Worm (Caenorhabditis elegans) whole organism, L4 larva: Measurements from ENCODE around the gene C24A8.5.
A peak's percentile ranks its signal among the peaks of the same experiment; 100 is the strongest.

ENCODE experiments used
- D1046.2 ChIP-seq: fragments of 200-800 bp; sonication (Bioruptor generic); IDR thresholded peaks from 2 replicates; pipeline ENCODE4 v1.3.6; 2022; ENCODE audit warnings: missing genetic modification characterization, missing compliant biosample characterization
- F26F4.8 ChIP-seq: fragments of 200-800 bp; sonication (Bioruptor generic); conservative IDR thresholded peaks from 2 replicates; pipeline ENCODE4 v1.3.6; 2022; ENCODE audit warnings: missing genetic modification characterization, missing compliant biosample characterization
- Y48G9A.11 ChIP-seq: fragments of 200-800 bp; sonication (Bioruptor generic); IDR thresholded peaks from 2 replicates; pipeline ENCODE4 v1.3.6; 2022; ENCODE audit warnings: missing genetic modification reagents, missing genetic modification characterization, missing compliant biosample characterization
- aha-1 ChIP-seq: fragments of 150-350 bp; peaks from one replicate; lab custom pipeline; 2014; ENCODE audit warnings: missing biosample characterization, missing genetic modification characterization
- ceh-20 ChIP-seq: fragments of 200-800 bp; sonication (Bioruptor generic); IDR thresholded peaks from 2 replicates; pipeline ENCODE4 v1.3.6; 2022; ENCODE audit warnings: missing genetic modification reagents, missing genetic modification characterization, missing compliant biosample characterization
- ceh-44 ChIP-seq: fragments of 200-800 bp; sonication (Bioruptor generic); IDR thresholded peaks from 2 replicates; pipeline ENCODE4 v1.3.6; 2022; ENCODE audit warnings: missing genetic modification reagents, missing genetic modification characterization, missing compliant biosample characterization
- cey-2 ChIP-seq: sonication (generic microtip); optimal IDR thresholded peaks from 3 replicates; lab custom pipeline; 2017; ENCODE audit warnings: missing genetic modification characterization, mild to moderate bottlenecking, missing compliant biosample characterization, antibody characterized with exemption, borderline replicate concordance; ENCODE audit not compliant: insufficient read depth
- ctbp-1 ChIP-seq: fragments of 200-800 bp; sonication (Bioruptor generic); IDR thresholded peaks from 2 replicates; pipeline ENCODE4 v1.3.6; 2022; ENCODE audit warnings: missing genetic modification reagents, missing genetic modification characterization, missing compliant biosample characterization
- daf-16 ChIP-seq, 3 experiments: sonication (generic microtip); optimal IDR thresholded peaks; 2 replicates each; lab custom pipeline; 2016 to 2017; ENCODE audit warnings: missing genetic modification characterization in 3 of 3, missing genetic modification reagents in 3 of 3, mild to moderate bottlenecking in 2 of 3, missing compliant biosample characterization in 2 of 3, missing biosample characterization in 1 of 3, moderate library complexity in 1 of 3
- daf-19 ChIP-seq: fragments of 200-800 bp; sonication (Bioruptor generic); conservative IDR thresholded peaks from 2 replicates; pipeline ENCODE4 v1.3.6; 2022; ENCODE audit warnings: missing genetic modification characterization, missing compliant biosample characterization
- dmd-6 ChIP-seq: fragments of 200-800 bp; sonication (Bioruptor generic); IDR thresholded peaks from 2 replicates; pipeline ENCODE4 v1.3.6; 2022; ENCODE audit warnings: missing genetic modification reagents, missing genetic modification characterization, missing compliant biosample characterization
- dpl-1 ChIP-seq: fragments of 150-350 bp; optimal IDR thresholded peaks from 2 replicates; lab custom pipeline; 2014; ENCODE audit warnings: missing biosample characterization, missing genetic modification reagents, missing genetic modification characterization
- dve-1 ChIP-seq: sonication (generic microtip); optimal IDR thresholded peaks from 2 replicates; lab custom pipeline; 2017; ENCODE audit warnings: antibody characterized with exemption, mild to moderate bottlenecking, missing genetic modification characterization, missing compliant biosample characterization; ENCODE audit not compliant: insufficient read depth
- hif-1 ChIP-seq, 2 experiments: sonication (generic microtip); optimal IDR thresholded peaks; 2 replicates each; lab custom pipeline; 2016 to 2017; ENCODE audit warnings: missing compliant biosample characterization in 2 of 2, missing genetic modification characterization in 2 of 2, missing genetic modification reagents in 2 of 2, missing genotype in 2 of 2, mild to moderate bottlenecking in 1 of 2
- hmg-1.1 ChIP-seq: fragments of 200-800 bp; sonication (Bioruptor generic); IDR thresholded peaks from 2 replicates; pipeline ENCODE4 v1.3.6; 2022; ENCODE audit warnings: missing genetic modification reagents, missing genetic modification characterization, missing compliant biosample characterization
- lin-15B ChIP-seq: fragments of 150-350 bp; sonication (generic microtip); optimal IDR thresholded peaks from 3 replicates; lab custom pipeline; 2014; ENCODE audit warnings: missing biosample characterization, missing genetic modification characterization
- lin-29 ChIP-seq: fragments of 200-800 bp; sonication (Bioruptor generic); IDR thresholded peaks from 2 replicates; pipeline ENCODE4 v1.3.6; 2022; ENCODE audit warnings: missing genetic modification reagents, missing genetic modification characterization, missing compliant biosample characterization
- mep-1 ChIP-seq: fragments of 150-350 bp; sonication (generic microtip); optimal IDR thresholded peaks from 3 replicates; lab custom pipeline; 2014; ENCODE audit warnings: missing biosample characterization, missing genetic modification characterization
- mxl-3 ChIP-seq: fragments of 200-800 bp; sonication (Bioruptor generic); optimal IDR thresholded peaks from 2 replicates; lab custom pipeline; 2018; ENCODE audit warnings: mild to moderate bottlenecking, missing genetic modification characterization, missing compliant biosample characterization
- nhr-28 ChIP-seq: fragments of 150-350 bp; optimal IDR thresholded peaks from 2 replicates; lab custom pipeline; 2014; ENCODE audit warnings: missing biosample characterization, missing genetic modification characterization
- nhr-77 ChIP-seq: fragments of 150-350 bp; optimal IDR thresholded peaks from 2 replicates; lab custom pipeline; 2014; ENCODE audit warnings: missing biosample characterization, missing genetic modification characterization
- pha-4 ChIP-seq, 2 experiments: fragments of 150-350 bp in 1 of 2; fragments of 200-800 bp in 1 of 2; sonication (Bioruptor generic) in 1 of 2; IDR thresholded peaks in 1 of 2; optimal IDR thresholded peaks in 1 of 2; 2 replicates each; pipeline versions ENCODE4 v1.3.6 to Lab custom; 2014 to 2022; ENCODE audit warnings: missing genetic modification characterization in 2 of 2, missing genetic modification reagents in 2 of 2, missing biosample characterization in 1 of 2, missing compliant biosample characterization in 1 of 2
- rbr-2 ChIP-seq: sonication (generic microtip); optimal IDR thresholded peaks from 2 replicates; lab custom pipeline; 2016; ENCODE audit warnings: missing genotype, missing genetic modification characterization, missing compliant biosample characterization
- saeg-2 ChIP-seq: fragments of 200-800 bp; sonication (Bioruptor generic); IDR thresholded peaks from 2 replicates; pipeline ENCODE4 v1.3.6; 2022; ENCODE audit warnings: missing genetic modification reagents, missing genetic modification characterization, missing compliant biosample characterization
- sdz-12 ChIP-seq: fragments of 200-800 bp; sonication (Bioruptor generic); optimal IDR thresholded peaks from 2 replicates; lab custom pipeline; 2018; ENCODE audit warnings: mild to moderate bottlenecking, missing genetic modification characterization, missing compliant biosample characterization
- snpc-1.2 ChIP-seq: fragments of 200-800 bp; sonication (Bioruptor generic); IDR thresholded peaks from 2 replicates; pipeline ENCODE4 v1.3.6; 2022; ENCODE audit warnings: missing genetic modification reagents, missing genetic modification characterization, missing compliant biosample characterization
- tag-97 ChIP-seq: fragments of 200-800 bp; sonication (Bioruptor generic); IDR thresholded peaks from 2 replicates; pipeline ENCODE4 v1.3.6; 2022; ENCODE audit warnings: missing genetic modification characterization, missing compliant biosample characterization
- unc-62 ChIP-seq, 3 experiments: fragments of 150-350 bp in 1 of 3; sonication (generic microtip); optimal IDR thresholded peaks in 2 of 3; peaks in 1 of 3; 1 replicate in 1 of 3; 2 replicates in 2 of 3; lab custom pipeline; 2014 to 2017; ENCODE audit warnings: missing biosample characterization in 3 of 3, missing genetic modification characterization in 3 of 3, missing genetic modification reagents in 3 of 3, missing genotype in 1 of 3
- zfp-3 ChIP-seq: fragments of 200-800 bp; sonication (Bioruptor generic); conservative IDR thresholded peaks from 2 replicates; pipeline ENCODE4 v1.3.6; 2022; ENCODE audit warnings: missing genetic modification reagents, missing genetic modification characterization, missing compliant biosample characterization

Gene C24A8.5

ce11 chrX:4307559-4308005 lies 21.1 kb downstream of the C24A8.5 start:
- TF ChIP-seq mxl-3 (GFP tag; lab: Kevin White, UChicago): peak; percentile 28
- no peak for TF ChIP-seq lin-29
- peak; percentile 43 for TF ChIP-seq aha-1 (tag; lab: Kevin White, UChicago)
- peak; percentile 37 for TF ChIP-seq rbr-2 (tag; lab: Kevin White, UChicago)
- TF ChIP-seq dmd-6: peak; percentile 44; the same call in 1 of the 2 replicates
- peak; percentile 34; the same call in 1 of the 2 replicates for TF ChIP-seq ceh-20 (GFP tag; lab: Robert Waterston, UW)
- 0 out of 2 replicates have a peak, but pooled peaks have one; percentile 8 for TF ChIP-seq ctbp-1 (GFP tag; lab: Robert Waterston, UW)
- no peak for TF ChIP-seq hif-1 (tag; optimal IDR thresholded peaks at IDR 0.05; lab: Kevin White, UChicago)
- peak; percentile 65 for TF ChIP-seq hmg-1.1
- peak; percentile 39 for TF ChIP-seq dpl-1 (GFP tag; lab: Kevin White, UChicago)
- TF ChIP-seq daf-16 (GFP tag; optimal IDR thresholded peaks at IDR 0.05; lab: Kevin White, UChicago): no peak
- TF ChIP-seq daf-16 (tag; optimal IDR thresholded peaks at IDR 0.05; lab: Kevin White, UChicago): peak; percentile 67
- no peak for TF ChIP-seq F26F4.8 (GFP tag; lab: Robert Waterston, UW)
- TF ChIP-seq nhr-28 (tag; lab: Kevin White, UChicago): peak; percentile 52
- peak; percentile 62 for TF ChIP-seq mep-1 (tag; lab: Kevin White, UChicago)

- TF ChIP-seq tag-97 (GFP tag; lab: Robert Waterston, UW): no peak
- TF ChIP-seq ceh-20 (GFP tag; lab: Robert Waterston, UW): no peak
- no peak for TF ChIP-seq ceh-44 (GFP tag; lab: Robert Waterston, UW)
- no peak for TF ChIP-seq nhr-77 (tag; lab: Kevin White, UChicago)
- TF ChIP-seq nhr-28 (tag; lab: Kevin White, UChicago): no peak
Observed at ce11 chrX:4306861-4307260, 21.9 kb downstream of the C24A8.5 start, which contains the start of gene pqn-15. Gene pqn-15, minus strand, starts transcription at chrX:4306961.

DNA sequence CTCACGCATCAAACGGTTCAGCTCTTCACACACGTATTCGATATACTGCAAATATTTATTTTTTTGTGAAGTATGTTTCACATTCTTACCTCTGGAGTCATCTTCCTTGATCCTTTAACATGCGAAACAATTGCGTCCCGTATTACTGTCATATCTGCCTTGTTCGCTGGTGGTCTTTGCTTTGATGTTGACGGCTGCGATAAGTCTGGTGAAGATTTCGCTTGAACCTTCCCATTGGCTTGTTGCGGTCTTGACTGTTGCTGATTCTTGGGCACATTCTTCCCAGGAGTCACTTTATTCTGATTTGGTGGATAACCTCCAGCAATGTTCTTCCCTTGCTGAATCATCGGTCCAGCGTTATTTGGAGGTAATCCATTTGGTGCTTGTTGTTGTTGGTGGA lies 25.5 kb downstream of the C24A8.5 start:
- TF ChIP-seq zfp-3: no peak
- TF ChIP-seq saeg-2 (GFP tag; lab: Robert Waterston, UW): no peak
- peak in 1 of 2 experiments; percentile 91 for TF ChIP-seq unc-62 (GFP tag; optimal IDR thresholded peaks at IDR 0.05 in 1 of 2; lab: Kevin White, UChicago)
- no peak for TF ChIP-seq unc-62 (tag; optimal IDR thresholded peaks at IDR 0.05; lab: Kevin White, UChicago)
- TF ChIP-seq, all 104 proteins: peak for 1

DNA sequence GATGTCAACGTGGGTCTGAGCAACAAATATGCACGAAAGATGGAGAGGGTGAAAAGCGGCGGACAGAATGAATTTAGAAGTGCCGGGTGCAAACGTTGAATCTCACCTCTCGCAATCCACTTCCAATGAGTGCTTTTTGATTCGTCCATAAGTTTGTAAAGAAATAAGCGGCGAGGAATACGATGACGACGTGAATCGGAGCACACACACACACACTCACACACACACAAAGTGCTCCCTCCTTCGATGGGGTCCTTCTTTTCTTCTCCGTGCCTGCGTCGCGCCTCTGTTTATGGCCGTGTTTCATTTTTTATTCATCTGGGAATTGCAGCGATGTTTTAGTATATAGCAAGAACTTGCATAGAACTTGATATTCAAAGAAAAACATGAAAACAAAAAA lies 31.3 kb downstream of the C24A8.5 start, which contains the start of gene paf-2:
TSS of gene paf-2 (minus strand) at position 290 of the 400 bp plus-strand sequence.
- no peak for TF ChIP-seq sdz-12
- peak in 1 of 2 experiments; percentile 1 for TF ChIP-seq hif-1 (tag; optimal IDR thresholded peaks at IDR 0.05; lab: Kevin White, UChicago)
- TF ChIP-seq cey-2 (tag; lab: Kevin White, UChicago): no peak
- TF ChIP-seq snpc-1.2: no peak
- TF ChIP-seq aha-1 (tag; lab: Kevin White, UChicago): peak; percentile 13
- TF ChIP-seq dve-1 (tag; lab: Kevin White, UChicago): no peak
- TF ChIP-seq lin-15B (tag; lab: Kevin White, UChicago): no peak
- no peak for TF ChIP-seq D1046.2 (GFP tag; lab: Robert Waterston, UW)
- 0 out of 2 replicates have a peak, but pooled peaks have one; percentile 24 for TF ChIP-seq ctbp-1 (GFP tag; lab: Robert Waterston, UW)
- no peak for TF ChIP-seq nhr-28 (tag; lab: Kevin White, UChicago)
- TF ChIP-seq pha-4 (GFP tag; IDR thresholded peaks at IDR 0.05; lab: Robert Waterston, UW): no peak
- no peak for TF ChIP-seq pha-4 (tag; optimal IDR thresholded peaks at IDR 0.05; lab: Kevin White, UChicago)
- TF ChIP-seq dmd-6: no peak
- TF ChIP-seq unc-62 (GFP tag; optimal IDR thresholded peaks at IDR 0.05 in 1 of 2; lab: Kevin White, UChicago): peak in 1 of 2 experiments; percentile 68
- no peak for TF ChIP-seq unc-62 (tag; optimal IDR thresholded peaks at IDR 0.05; lab: Kevin White, UChicago)
- TF ChIP-seq Y48G9A.11 (GFP tag; lab: Robert Waterston, UW): no peak
- peak; percentile 22 for TF ChIP-seq mep-1 (tag; lab: Kevin White, UChicago)
- TF ChIP-seq daf-19 (GFP tag; lab: Robert Waterston, UW): no peak
